Fruit fly (Drosophila melanogaster) whole organism: ENCODE data around the gene Grx5.

ENCODE experiments used
- CG8478 ChIP-seq: fragments of >200 bp; optimal IDR thresholded peaks from 2 replicates; lab custom pipeline; 2018; ENCODE audit warnings: inconsistent platforms
- Dll ChIP-seq: fragments of >200 bp; optimal IDR thresholded peaks from 2 replicates; lab custom pipeline; 2017
- EcR ChIP-seq, 2 experiments: fragments of >200 bp; optimal IDR thresholded peaks; 2 replicates each; lab custom pipeline; 2017; ENCODE audit warnings: missing biosample characterization in 2 of 2, missing genetic modification characterization in 2 of 2, missing genetic modification reagents in 2 of 2
- pan ChIP-seq: fragments of >200 bp; optimal IDR thresholded peaks from 2 replicates; lab custom pipeline; 2017
- psq ChIP-seq: fragments of >200 bp; optimal IDR thresholded peaks from 2 replicates; lab custom pipeline; 2017
- usp ChIP-seq: fragments of >200 bp; optimal IDR thresholded peaks from 2 replicates; lab custom pipeline; 2017; ENCODE audit warnings: missing biosample characterization, missing genetic modification characterization, mixed read lengths

Gene Grx5

DNA sequence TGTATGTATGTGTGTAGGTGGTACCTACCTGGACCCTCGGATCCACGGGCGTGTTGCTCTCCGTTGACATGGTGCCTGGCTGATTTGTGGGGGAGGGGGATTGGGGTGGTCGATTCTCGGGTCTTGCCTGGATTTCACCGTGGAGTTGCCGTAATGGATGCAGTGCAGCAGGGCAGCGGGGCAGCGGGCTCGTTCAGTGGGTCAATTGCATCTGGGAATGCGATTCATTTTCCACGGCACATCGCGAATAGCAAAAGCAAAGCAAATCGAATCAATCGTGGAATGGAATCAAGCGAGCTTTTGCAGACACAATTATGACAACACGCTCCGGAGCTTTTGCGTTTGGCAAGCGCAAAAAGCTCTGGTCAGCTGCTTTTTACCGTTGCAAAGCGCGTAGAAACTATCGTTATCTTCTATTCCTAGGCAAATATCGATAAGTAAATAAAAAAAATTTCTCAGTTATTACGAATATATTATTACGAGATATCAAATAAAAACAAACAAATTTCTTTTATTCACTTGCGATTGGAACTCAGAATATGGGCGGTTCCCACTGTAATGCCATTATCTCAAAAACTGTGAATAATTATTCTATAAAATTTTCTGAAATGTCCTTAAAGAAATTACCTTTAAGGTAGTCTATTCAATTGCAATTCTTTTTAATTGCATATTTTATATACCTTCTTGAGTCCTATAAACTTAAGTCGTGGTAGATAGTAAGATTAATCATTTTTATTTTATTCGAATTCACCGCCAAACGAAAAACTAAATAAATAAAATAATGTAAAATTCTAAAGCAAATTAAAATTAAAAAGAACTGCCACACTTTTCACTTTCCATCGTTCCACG is 6.1 kb downstream of the Grx5 start, which contains the start of gene CG14408:
TSS of gene CG14408 (minus strand) at position 321 of the 849 bp plus-strand sequence.
- TF ChIP-seq psq (lab: Kevin White, UChicago) (no peak), CG8478 (lab: Kevin White, UChicago) (no peak), EcR (GFP tag; optimal IDR thresholded peaks at IDR 0.05; lab: Kevin White, UChicago) (no peak), pan (lab: Kevin White, UChicago) (no peak), usp (GFP tag; lab: Kevin White, UChicago) (no peak), Dll (lab: Kevin White, UChicago) (no peak)

DNA sequence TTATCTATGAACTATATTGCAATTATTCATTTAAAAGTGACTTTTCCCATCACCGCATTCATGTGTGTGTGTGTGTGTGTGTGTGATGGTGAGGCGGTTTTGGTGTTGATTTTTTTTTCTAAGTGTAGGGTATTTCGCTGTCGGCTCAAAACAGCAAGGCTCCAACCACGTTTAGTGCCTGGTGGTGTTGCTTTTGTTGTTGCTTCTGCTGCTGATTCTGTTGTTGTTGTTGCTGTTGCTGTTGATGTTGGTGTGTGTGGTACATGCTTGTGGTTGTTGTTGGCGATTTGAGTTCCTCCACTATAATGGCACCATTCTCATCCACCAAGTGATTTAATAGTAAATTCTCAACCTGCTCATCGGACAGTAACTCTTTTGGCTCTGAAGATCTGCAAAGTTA is 10.4 kb downstream of the Grx5 start:
- TF ChIP-seq usp (GFP tag; lab: Kevin White, UChicago) (no peak), EcR (GFP tag; optimal IDR thresholded peaks at IDR 0.05; lab: Kevin White, UChicago) (no peak), psq (lab: Kevin White, UChicago) (no peak), Dll (lab: Kevin White, UChicago) (no peak), pan (lab: Kevin White, UChicago) (no peak), CG8478 (lab: Kevin White, UChicago) (no peak)

DNA sequence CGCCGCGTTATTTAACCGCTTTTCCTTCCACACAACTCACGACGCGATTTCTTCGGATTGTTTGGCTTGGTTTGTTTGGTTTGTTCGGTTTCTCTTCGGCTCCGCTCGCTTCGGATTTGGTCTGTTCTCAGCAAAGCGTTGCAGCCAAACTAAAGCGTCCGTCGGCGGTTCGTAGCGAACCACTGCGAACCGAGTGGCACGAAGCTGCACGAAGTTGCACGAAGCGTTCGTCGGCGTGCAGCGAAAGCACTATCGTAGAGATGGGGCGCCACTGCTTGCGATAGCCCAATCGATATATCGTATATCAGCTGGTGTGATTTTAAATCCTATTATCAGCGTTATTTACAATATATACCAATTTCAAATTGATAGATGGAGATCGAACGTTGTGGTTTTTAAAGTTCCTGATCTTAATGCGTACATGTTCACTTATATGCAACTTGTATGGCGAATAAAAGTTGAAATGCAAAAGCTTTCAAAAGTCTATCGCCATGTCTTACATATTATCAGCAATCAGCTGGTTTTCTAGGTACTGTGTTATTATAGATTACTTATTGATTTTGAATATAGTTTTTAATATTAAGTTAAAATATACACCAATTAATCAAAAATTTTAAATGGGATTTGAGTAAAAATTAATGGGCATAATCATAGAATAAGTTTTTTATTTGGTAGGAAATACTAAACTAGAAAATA is 11.9 kb downstream of the Grx5 start, which contains the start of gene rut:
TSS of gene rut (minus strand) at position 152 of the 696 bp plus-strand sequence.
- no peak for TF ChIP-seq CG8478 (lab: Kevin White, UChicago)
- no peak for TF ChIP-seq Dll (lab: Kevin White, UChicago)
- no peak for TF ChIP-seq usp (GFP tag; lab: Kevin White, UChicago)
- TF ChIP-seq psq (lab: Kevin White, UChicago): no peak
- no peak for TF ChIP-seq pan (lab: Kevin White, UChicago)
- TF ChIP-seq EcR (GFP tag; optimal IDR thresholded peaks at IDR 0.05; lab: Kevin White, UChicago): no peak

DNA sequence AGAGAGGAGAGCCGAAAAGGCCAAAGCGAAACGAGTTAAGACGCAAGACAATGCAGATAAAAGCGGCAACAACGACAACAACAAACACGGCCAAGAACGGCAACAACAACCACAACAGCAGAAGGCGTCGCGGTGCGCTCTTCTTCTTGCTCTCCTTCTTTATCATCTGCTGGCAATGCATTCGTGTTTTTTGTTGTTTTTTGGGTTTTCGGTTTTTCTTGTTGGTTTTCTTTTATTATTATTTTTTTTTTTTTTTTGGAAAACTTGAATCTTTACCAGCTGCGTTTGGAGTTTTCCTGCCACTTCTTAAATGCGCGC is 12.6 kb downstream of the Grx5 start:
- TF ChIP-seq EcR (GFP tag; optimal IDR thresholded peaks at IDR 0.05; lab: Kevin White, UChicago) (no peak), CG8478 (lab: Kevin White, UChicago) (no peak), Dll (lab: Kevin White, UChicago) (no peak), usp (GFP tag; lab: Kevin White, UChicago) (no peak), pan (lab: Kevin White, UChicago) (no peak), psq (lab: Kevin White, UChicago) (no peak)

DNA sequence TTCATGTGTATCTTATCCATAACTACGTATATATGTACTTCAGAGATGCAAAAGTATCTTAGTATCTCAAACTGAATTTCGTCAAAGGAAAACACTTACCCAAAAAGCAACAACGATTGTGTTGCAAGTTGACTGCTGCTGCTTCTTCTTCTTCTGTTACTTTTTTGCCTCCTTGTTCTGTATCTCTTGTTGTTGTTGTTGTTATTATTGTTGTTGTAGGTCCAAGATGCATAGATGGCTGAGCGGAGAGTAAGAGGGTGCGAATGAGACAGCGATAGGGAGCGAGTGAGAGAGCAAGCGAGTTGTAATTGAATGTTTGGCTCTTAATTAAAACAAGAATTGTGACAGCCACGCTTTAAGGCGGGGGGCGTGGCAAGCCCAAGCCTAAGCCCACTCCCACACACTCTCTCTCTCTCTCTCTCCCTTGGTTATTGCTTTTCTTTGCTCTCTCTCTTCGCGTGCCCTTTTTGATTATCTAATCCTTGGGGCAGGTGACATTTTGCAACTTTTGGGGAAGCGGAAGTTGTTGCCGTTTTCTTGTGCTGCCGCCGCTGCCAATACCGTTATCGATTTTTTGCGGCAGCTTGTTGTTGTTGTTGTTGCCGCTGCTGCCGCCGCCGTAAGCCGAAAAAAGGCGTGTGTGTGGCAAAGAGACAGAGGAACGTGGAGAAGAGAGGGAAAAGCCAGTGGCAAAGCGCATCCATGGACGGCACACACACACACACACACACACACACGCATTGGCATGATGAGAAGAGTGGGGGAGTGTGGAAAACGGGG is 13.1 kb downstream of the Grx5 start:
- no peak for TF ChIP-seq psq (lab: Kevin White, UChicago)
- no peak for TF ChIP-seq usp (GFP tag; lab: Kevin White, UChicago)
- TF ChIP-seq pan (lab: Kevin White, UChicago): no peak
- no peak for TF ChIP-seq CG8478 (lab: Kevin White, UChicago)
- no peak for TF ChIP-seq EcR (GFP tag; optimal IDR thresholded peaks at IDR 0.05; lab: Kevin White, UChicago)
- TF ChIP-seq Dll (lab: Kevin White, UChicago): no peak

DNA sequence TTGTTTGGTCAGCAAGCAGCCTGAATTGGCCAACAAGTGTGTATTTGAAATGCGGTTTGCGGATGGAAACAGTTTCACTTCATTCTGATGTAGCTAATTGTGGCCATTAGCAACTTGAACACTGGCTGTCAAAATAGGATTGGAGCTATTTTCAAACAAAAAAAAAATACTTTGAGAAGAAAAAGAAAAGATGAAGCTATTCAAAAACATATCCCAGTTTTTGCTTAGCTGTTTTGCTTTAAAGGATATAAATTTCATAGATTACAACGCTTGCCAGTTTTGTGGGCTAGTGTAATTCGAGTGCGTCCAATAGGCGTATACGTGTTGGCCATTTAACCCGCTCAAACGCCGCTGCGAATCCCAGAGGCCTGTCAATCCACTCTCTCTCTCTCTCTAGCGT is 25.8 kb downstream of the Grx5 start:
- TF ChIP-seq psq (lab: Kevin White, UChicago) (no peak), usp (GFP tag; lab: Kevin White, UChicago) (no peak), pan (lab: Kevin White, UChicago) (no peak), CG8478 (lab: Kevin White, UChicago) (no peak), Dll (lab: Kevin White, UChicago) (no peak), EcR (GFP tag; optimal IDR thresholded peaks at IDR 0.05; lab: Kevin White, UChicago) (no peak)

DNA sequence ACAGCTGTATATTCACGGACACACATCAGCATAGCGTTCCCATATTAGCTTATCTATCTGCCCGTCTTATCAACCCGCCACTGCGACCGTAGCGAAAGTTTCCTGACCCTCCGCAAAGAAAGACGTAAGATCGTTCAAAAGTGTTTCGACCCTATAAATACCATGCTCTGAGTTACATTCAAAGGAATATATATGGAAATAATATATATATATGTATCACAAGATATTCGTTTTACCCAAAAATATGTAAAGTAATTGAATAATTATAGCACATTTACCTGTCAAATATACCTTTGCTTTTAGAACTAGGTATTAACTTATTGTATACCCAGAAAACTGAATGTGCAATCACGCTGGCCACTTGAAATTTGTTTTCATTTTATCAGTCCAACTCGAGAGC is 27.6 kb downstream of the Grx5 start:
- TF ChIP-seq CG8478 (lab: Kevin White, UChicago) (no peak), usp (GFP tag; lab: Kevin White, UChicago) (no peak), psq (lab: Kevin White, UChicago) (no peak), Dll (lab: Kevin White, UChicago) (no peak)

DNA sequence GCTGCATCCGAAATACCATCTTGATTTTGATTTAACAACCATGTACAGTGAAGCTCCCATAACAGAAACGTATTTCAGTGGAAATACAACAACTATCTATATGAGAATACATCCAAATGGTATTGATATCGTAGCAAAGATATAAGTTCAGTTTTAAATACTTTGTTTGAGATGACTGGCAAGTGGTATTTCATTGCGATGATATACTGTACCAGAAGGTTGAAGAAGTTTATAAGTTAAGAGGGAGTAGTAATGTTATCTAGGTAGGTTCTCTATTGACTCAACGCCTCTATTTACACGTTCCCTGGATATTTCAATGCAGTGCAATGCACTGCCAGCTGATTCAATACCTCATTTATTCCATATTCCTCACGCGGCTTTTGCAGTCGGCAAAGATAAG is 32.4 kb downstream of the Grx5 start:
- TF ChIP-seq usp (GFP tag; lab: Kevin White, UChicago): no peak
- no peak for TF ChIP-seq EcR (GFP tag; optimal IDR thresholded peaks at IDR 0.05; lab: Kevin White, UChicago)
- no peak for TF ChIP-seq psq (lab: Kevin White, UChicago)
- TF ChIP-seq Dll (lab: Kevin White, UChicago): no peak
- TF ChIP-seq pan (lab: Kevin White, UChicago): no peak
- TF ChIP-seq CG8478 (lab: Kevin White, UChicago): no peak

DNA sequence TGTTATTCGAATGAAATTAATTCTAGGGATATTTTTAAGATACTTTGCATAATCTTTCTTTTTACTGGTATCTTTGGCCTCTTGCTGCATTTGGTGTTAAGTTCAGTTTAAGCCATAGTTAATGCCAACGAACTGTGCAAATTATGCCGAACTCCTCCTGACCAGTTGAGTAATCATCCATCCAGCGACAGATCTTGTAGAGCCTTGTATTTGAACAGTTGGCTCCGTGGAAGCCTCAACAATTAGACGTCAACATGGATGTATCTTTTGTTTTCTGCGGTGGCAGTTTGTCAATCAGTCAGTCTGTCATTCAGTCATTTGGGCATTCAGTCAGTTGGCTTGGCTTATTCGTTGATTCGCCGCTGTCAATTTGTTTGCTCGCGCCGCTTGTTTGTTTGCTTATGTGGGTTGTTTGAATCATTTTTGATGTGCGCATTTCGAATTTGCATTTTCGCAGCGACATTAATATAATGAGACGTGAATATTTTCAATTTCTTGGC is 35.3 kb downstream of the Grx5 start:
- TF ChIP-seq pan (lab: Kevin White, UChicago) (no peak), psq (lab: Kevin White, UChicago) (no peak), usp (GFP tag; lab: Kevin White, UChicago) (no peak), CG8478 (lab: Kevin White, UChicago) (no peak), EcR (GFP tag; optimal IDR thresholded peaks at IDR 0.05; lab: Kevin White, UChicago) (no peak), Dll (lab: Kevin White, UChicago) (no peak)
